Fruit fly (Drosophila melanogaster) whole organism, embryonic: ENCODE results near the gene htk.

ENCODE experiments used
- Atf6 ChIP-seq: fragments of 200-800 bp; sonication (Bioruptor generic); IDR thresholded peaks from 2 replicates; pipeline ENCODE4 v1.3.6; 2022; ENCODE audit warnings: missing biosample characterization, missing genetic modification characterization
- Bdp1 ChIP-seq: fragments of 200-800 bp; sonication (Bioruptor generic); optimal IDR thresholded peaks from 3 replicates; lab custom pipeline; 2016; ENCODE audit warnings: missing biosample characterization, missing genetic modification characterization
- Blimp-1 ChIP-seq: fragments of 200-800 bp; sonication (Bioruptor generic); optimal IDR thresholded peaks from 3 replicates; lab custom pipeline; 2018; ENCODE audit warnings: missing biosample characterization, missing genetic modification characterization, mild to moderate bottlenecking, moderate library complexity, missing genetic modification reagents
- BtbVII ChIP-seq: fragments of 200-800 bp; sonication (Bioruptor generic); optimal IDR thresholded peaks from 3 replicates; lab custom pipeline; 2017; ENCODE audit warnings: missing biosample characterization, mild to moderate bottlenecking, missing genetic modification characterization
- CG1024 ChIP-seq: fragments of 200-800 bp; sonication (Bioruptor generic); IDR thresholded peaks from 2 replicates; pipeline ENCODE4 v1.3.6; 2022; ENCODE audit warnings: missing biosample characterization, missing genetic modification characterization
- CG12071 ChIP-seq: fragments of 200-800 bp; sonication (Bioruptor generic); optimal IDR thresholded peaks from 3 replicates; lab custom pipeline; 2018; ENCODE audit warnings: missing biosample characterization, mild to moderate bottlenecking, missing genetic modification characterization
- CG12391 ChIP-seq: fragments of 200-800 bp; sonication (Bioruptor generic); optimal IDR thresholded peaks from 3 replicates; lab custom pipeline; 2018; ENCODE audit warnings: missing biosample characterization, mild to moderate bottlenecking, missing genetic modification characterization, moderate library complexity
- CG15514 ChIP-seq: fragments of 200-800 bp; sonication (Bioruptor generic); optimal IDR thresholded peaks from 3 replicates; lab custom pipeline; 2017; ENCODE audit warnings: missing biosample characterization, missing genetic modification characterization, mild to moderate bottlenecking, moderate library complexity, missing genetic modification reagents
- CG17359 ChIP-seq: fragments of 200-800 bp; sonication (Bioruptor generic); optimal IDR thresholded peaks from 3 replicates; lab custom pipeline; 2018; ENCODE audit warnings: missing biosample characterization, mild to moderate bottlenecking, missing genetic modification characterization, moderate library complexity
- CG17612 ChIP-seq: fragments of 200-800 bp; sonication (Bioruptor generic); IDR thresholded peaks from 2 replicates; pipeline ENCODE4 v1.3.6; 2022; ENCODE audit warnings: missing biosample characterization, missing genetic modification characterization
- CG17829 ChIP-seq: fragments of 200-800 bp; optimal IDR thresholded peaks from 2 replicates; lab custom pipeline; 2019; ENCODE audit warnings: missing biosample characterization, mild to moderate bottlenecking, missing genetic modification characterization, moderate library complexity
- CG18764 ChIP-seq: fragments of 200-800 bp; sonication (Bioruptor generic); optimal IDR thresholded peaks from 3 replicates; lab custom pipeline; 2016; ENCODE audit warnings: missing biosample characterization, missing genetic modification characterization
- CG2129 ChIP-seq: fragments of 200-800 bp; sonication (Bioruptor generic); IDR thresholded peaks from 2 replicates; pipeline ENCODE4 v1.3.6; 2022; ENCODE audit warnings: missing biosample characterization, missing genetic modification characterization; ENCODE audit not compliant: partially characterized antibody
- CG32532 ChIP-seq: fragments of 200-800 bp; sonication (Bioruptor generic); IDR thresholded peaks from 2 replicates; pipeline ENCODE4 v1.3.6; 2022; ENCODE audit warnings: missing biosample characterization, missing genetic modification characterization
- CG33213 ChIP-seq: fragments of 200-800 bp; sonication (Bioruptor generic); optimal IDR thresholded peaks from 3 replicates; lab custom pipeline; 2016; ENCODE audit warnings: missing biosample characterization, missing genetic modification characterization
- CG34422 ChIP-seq: fragments of 200-800 bp; sonication (Bioruptor generic); IDR thresholded peaks from 3 replicates; pipeline ENCODE4 v1.3.6; 2022; ENCODE audit warnings: missing biosample characterization, missing genetic modification characterization
- CG3995 ChIP-seq: fragments of 200-800 bp; sonication (Bioruptor generic); optimal IDR thresholded peaks from 3 replicates; lab custom pipeline; 2016; ENCODE audit warnings: missing biosample characterization, missing genetic modification characterization
- CG7372 ChIP-seq: fragments of 200-800 bp; sonication (Bioruptor generic); IDR thresholded peaks from 2 replicates; pipeline ENCODE4 v1.3.6; 2022; ENCODE audit warnings: missing biosample characterization, missing genetic modification characterization
- CG7556 ChIP-seq: fragments of 200-800 bp; sonication (Bioruptor generic); optimal IDR thresholded peaks from 2 replicates; lab custom pipeline; 2017; ENCODE audit warnings: missing biosample characterization, mild to moderate bottlenecking, missing genetic modification characterization
- CG7839 ChIP-seq: fragments of 200-800 bp; sonication (Bioruptor generic); optimal IDR thresholded peaks from 3 replicates; lab custom pipeline; 2018; ENCODE audit warnings: missing biosample characterization, mild to moderate bottlenecking, missing genetic modification characterization, moderate library complexity
- CG8089 ChIP-seq: fragments of 200-800 bp; sonication (Bioruptor generic); optimal IDR thresholded peaks from 3 replicates; lab custom pipeline; 2016; ENCODE audit warnings: missing biosample characterization, missing genetic modification characterization
- CG8290 ChIP-seq, 3 experiments: fragments of 200-800 bp; sonication (Bioruptor generic); optimal IDR thresholded peaks; 2 replicates each; lab custom pipeline; 2016 to 2019; ENCODE audit warnings: missing biosample characterization in 3 of 3, missing genetic modification characterization in 3 of 3, mild to moderate bottlenecking in 2 of 3, moderate library complexity in 1 of 3
- CG8478 ChIP-seq: fragments of >200 bp; optimal IDR thresholded peaks from 2 replicates; lab custom pipeline; 2018
- CG8765 ChIP-seq: fragments of 200-800 bp; sonication (Bioruptor generic); IDR thresholded peaks from 2 replicates; pipeline ENCODE4 v1.3.6; 2022; ENCODE audit warnings: missing biosample characterization, missing genetic modification characterization
- CG9437 ChIP-seq: fragments of 200-800 bp; sonication (Bioruptor generic); optimal IDR thresholded peaks from 2 replicates; lab custom pipeline; 2018; ENCODE audit warnings: missing biosample characterization, mild to moderate bottlenecking, missing genetic modification characterization
- Camta ChIP-seq: fragments of 200-800 bp; sonication (Bioruptor generic); optimal IDR thresholded peaks from 2 replicates; lab custom pipeline; 2016; ENCODE audit warnings: missing biosample characterization, missing genetic modification characterization
- E2f2 ChIP-seq: fragments of 200-800 bp; sonication (Bioruptor generic); IDR thresholded peaks from 2 replicates; pipeline ENCODE4 v1.3.6; 2022; ENCODE audit warnings: missing biosample characterization, missing genetic modification characterization
- Hey ChIP-seq: fragments of 200-800 bp; sonication (Bioruptor generic); optimal IDR thresholded peaks from 3 replicates; lab custom pipeline; 2018; ENCODE audit warnings: missing biosample characterization, mild to moderate bottlenecking, missing genetic modification characterization
- Hr51 ChIP-seq, 2 experiments: fragments of 200-800 bp; sonication (Bioruptor generic); optimal IDR thresholded peaks; 2 replicates in 1 of 2; 3 replicates in 1 of 2; lab custom pipeline; 2016 to 2018; ENCODE audit warnings: missing biosample characterization in 2 of 2, missing genetic modification characterization in 2 of 2, mild to moderate bottlenecking in 1 of 2, moderate library complexity in 1 of 2
- MBD-R2 ChIP-seq: fragments of 200-800 bp; sonication (Bioruptor generic); IDR thresholded peaks from 2 replicates; pipeline ENCODE4 v1.3.6; 2022; ENCODE audit warnings: missing biosample characterization, missing genetic modification characterization
- MTF-1 ChIP-seq: fragments of 200-800 bp; sonication (Bioruptor generic); optimal IDR thresholded peaks from 2 replicates; lab custom pipeline; 2018; ENCODE audit warnings: missing biosample characterization, mild to moderate bottlenecking, missing genetic modification characterization, borderline replicate concordance
- Myb ChIP-seq: fragments of 200-800 bp; sonication (Bioruptor generic); optimal IDR thresholded peaks from 2 replicates; lab custom pipeline; 2016; ENCODE audit warnings: missing biosample characterization, missing genetic modification characterization
- Nf-YC ChIP-seq: fragments of 200-800 bp; optimal IDR thresholded peaks from 3 replicates; lab custom pipeline; 2019; ENCODE audit warnings: missing biosample characterization, mild to moderate bottlenecking, missing genetic modification characterization, moderate library complexity
- Xbp1 ChIP-seq: fragments of 200-800 bp; sonication (Bioruptor generic); optimal IDR thresholded peaks from 3 replicates; lab custom pipeline; 2016; ENCODE audit warnings: missing biosample characterization, mild to moderate bottlenecking, missing genetic modification characterization
- bcd ChIP-seq: fragments of 200-800 bp; sonication (Bioruptor generic); optimal IDR thresholded peaks from 2 replicates; lab custom pipeline; 2017; ENCODE audit warnings: missing biosample characterization, mild to moderate bottlenecking, missing genetic modification characterization
- bsh ChIP-seq, 2 experiments: fragments of 200-800 bp; sonication (Bioruptor generic); optimal IDR thresholded peaks; 2 replicates each; lab custom pipeline; 2017 to 2018; ENCODE audit warnings: mild to moderate bottlenecking in 2 of 2, missing biosample characterization in 2 of 2, missing genetic modification characterization in 2 of 2, moderate library complexity in 1 of 2
- caup ChIP-seq: fragments of 200-800 bp; sonication (Bioruptor generic); optimal IDR thresholded peaks from 3 replicates; lab custom pipeline; 2017; ENCODE audit warnings: missing biosample characterization, mild to moderate bottlenecking, missing genetic modification characterization, moderate library complexity; ENCODE audit not compliant: severe bottlenecking
- crol ChIP-seq: fragments of 200-800 bp; sonication (Bioruptor generic); IDR thresholded peaks from 2 replicates; pipeline ENCODE4 v1.3.6; 2022; ENCODE audit warnings: missing biosample characterization, missing genetic modification characterization
- dysf ChIP-seq: fragments of 200-800 bp; sonication (Bioruptor generic); IDR thresholded peaks from 3 replicates; pipeline ENCODE4 v1.3.6; 2022; ENCODE audit warnings: missing biosample characterization, missing genetic modification characterization
- ftz-f1 ChIP-seq: fragments of 200-800 bp; sonication (Bioruptor generic); optimal IDR thresholded peaks from 2 replicates; lab custom pipeline; 2016; ENCODE audit warnings: missing biosample characterization, missing genetic modification characterization
- gfzf ChIP-seq: fragments of 200-800 bp; sonication (Bioruptor generic); optimal IDR thresholded peaks from 2 replicates; lab custom pipeline; 2016; ENCODE audit warnings: missing biosample characterization, mild to moderate bottlenecking, missing genetic modification characterization, moderate library complexity
- gro ChIP-seq: fragments of 200-800 bp; sonication (Bioruptor generic); optimal IDR thresholded peaks from 2 replicates; lab custom pipeline; 2016; ENCODE audit warnings: missing biosample characterization, missing genetic modification characterization
- nau ChIP-seq: fragments of 200-800 bp; sonication (Bioruptor generic); optimal IDR thresholded peaks from 3 replicates; lab custom pipeline; 2017; ENCODE audit warnings: missing biosample characterization, mild to moderate bottlenecking, missing genetic modification characterization, missing genetic modification reagents
- nerfin-1 ChIP-seq: fragments of 200-800 bp; sonication (Bioruptor generic); optimal IDR thresholded peaks from 3 replicates; lab custom pipeline; 2019; ENCODE audit warnings: missing biosample characterization, mild to moderate bottlenecking, missing genetic modification characterization, moderate library complexity
- repo ChIP-seq: fragments of 200-800 bp; sonication (Bioruptor generic); optimal IDR thresholded peaks from 2 replicates; lab custom pipeline; 2016; ENCODE audit warnings: missing biosample characterization, missing genetic modification characterization
- schlank ChIP-seq: fragments of 200-800 bp; sonication (Bioruptor generic); optimal IDR thresholded peaks from 2 replicates; lab custom pipeline; 2018; ENCODE audit warnings: missing biosample characterization, mild to moderate bottlenecking, missing genetic modification characterization
- sim ChIP-seq: fragments of 200-800 bp; sonication (Bioruptor generic); IDR thresholded peaks from 2 replicates; pipeline ENCODE4 v1.3.6; 2022; ENCODE audit warnings: missing biosample characterization, missing genetic modification characterization
- slou ChIP-seq: fragments of 200-800 bp; sonication (Bioruptor generic); optimal IDR thresholded peaks from 3 replicates; lab custom pipeline; 2016; ENCODE audit warnings: missing biosample characterization, missing genetic modification characterization
- ttk ChIP-seq: fragments of 200-800 bp; sonication (Bioruptor generic); IDR thresholded peaks from 2 replicates; pipeline ENCODE4 v2.1.2; 2022; ENCODE audit warnings: missing biosample characterization, missing genetic modification characterization
- unc-4 ChIP-seq: fragments of 200-800 bp; sonication (Bioruptor generic); IDR thresholded peaks from 2 replicates; pipeline ENCODE4 v1.3.6; 2022; ENCODE audit warnings: missing biosample characterization, missing genetic modification characterization; ENCODE audit not compliant: partially characterized antibody
- z ChIP-seq: fragments of 200-800 bp; sonication (Bioruptor generic); IDR thresholded peaks from 3 replicates; pipeline ENCODE4 v1.3.6; 2022; ENCODE audit warnings: missing biosample characterization, missing genetic modification characterization

htk gene

DNA sequence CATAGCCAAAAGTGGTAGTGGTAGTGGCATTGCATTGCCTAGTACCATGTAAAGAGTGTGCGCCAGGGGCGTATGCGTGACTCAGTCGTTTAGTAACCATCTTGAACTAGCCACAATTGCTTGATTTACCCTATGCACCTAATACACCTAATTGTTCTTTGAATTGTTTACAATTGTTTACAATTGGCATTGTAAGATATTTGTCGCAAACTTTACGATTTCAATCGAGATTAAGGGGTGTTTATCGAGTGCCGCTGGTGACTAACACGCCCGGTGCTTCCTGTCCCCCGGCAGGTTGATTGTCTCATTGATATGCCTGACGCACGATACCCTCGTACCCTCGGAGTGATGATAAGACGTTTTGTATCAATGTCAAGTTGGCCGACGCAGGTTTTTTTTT is 6.4 kb upstream of the htk start (continued):
- TF ChIP-seq CG8765 (no peak), CG8290 (GFP tag; optimal IDR thresholded peaks at IDR 0.05; lab: Kevin White, UChicago) (no peak), CG8290 (tag; optimal IDR thresholded peaks at IDR 0.05; lab: Kevin White, UChicago) (peak in 1 of 2 experiments; percentile 77), CG17829 (peak; percentile 43), sim (no peak), ttk (GFP tag; lab: Robert Waterston, UW) (0 out of 2 replicates have a peak, but pooled peaks have one; percentile 22), CG7839 (tag; lab: Kevin White, UChicago) (peak; percentile 60), CG33213 (GFP tag; lab: Kevin White, UChicago) (no peak), E2f2 (GFP tag; lab: Robert Waterston, UW) (peak; percentile 48; the same call in 1 of the 2 replicates), unc-4 (GFP tag; lab: Robert Waterston, UW) (no peak), CG8478 (lab: Kevin White, UChicago) (no peak), CG15514 (no peak), BtbVII (GFP tag; lab: Kevin White, UChicago) (no peak), Nf-YC (peak; percentile 27), CG3995 (GFP tag; lab: Kevin White, UChicago) (no peak), crol (GFP tag; lab: Robert Waterston, UW) (no peak), MBD-R2 (no peak), Bdp1 (GFP tag; lab: Kevin White, UChicago) (peak; percentile 17), CG12071 (GFP tag; lab: Kevin White, UChicago) (no peak), CG2129 (GFP tag; lab: Robert Waterston, UW) (no peak), nau (GFP tag; lab: Kevin White, UChicago) (no peak), Hr51 (GFP tag; optimal IDR thresholded peaks at IDR 0.05; lab: Kevin White, UChicago) (peak in 1 of 2 experiments; percentile 75), CG17359 (tag; lab: Kevin White, UChicago) (no peak), CG8089 (GFP tag; lab: Kevin White, UChicago) (no peak), Atf6 (GFP tag; lab: Robert Waterston, UW) (no peak), Hey (tag; lab: Kevin White, UChicago) (no peak), ftz-f1 (GFP tag; lab: Kevin White, UChicago) (no peak), CG32532 (GFP tag; lab: Robert Waterston, UW) (peak; percentile 43; the same call in 1 of the 2 replicates), slou (GFP tag; lab: Kevin White, UChicago) (no peak), CG7372 (GFP tag; lab: Robert Waterston, UW) (no peak), bcd (GFP tag; lab: Kevin White, UChicago) (no peak), gfzf (GFP tag; lab: Kevin White, UChicago) (no peak), CG7556 (GFP tag; lab: Kevin White, UChicago) (peak; percentile 12), Camta (GFP tag; lab: Kevin White, UChicago) (peak; percentile 22), CG12391 (peak; percentile 45), CG9437 (GFP tag; lab: Kevin White, UChicago) (peak; percentile 49), MTF-1 (GFP tag; lab: Kevin White, UChicago) (no peak), CG18764 (no peak), CG1024 (GFP tag; lab: Robert Waterston, UW) (no peak), Xbp1 (GFP tag; lab: Kevin White, UChicago) (peak; percentile 58), dysf (GFP tag; lab: Robert Waterston, UW) (peak; percentile 77), nerfin-1 (tag; lab: Kevin White, UChicago) (peak; percentile 18), schlank (tag; lab: Kevin White, UChicago) (peak; percentile 3), repo (GFP tag; lab: Kevin White, UChicago) (no peak), CG17612 (no peak), z (GFP tag; lab: Robert Waterston, UW) (no peak), Myb (peak; percentile 15), bsh (GFP tag; optimal IDR thresholded peaks at IDR 0.05; lab: Kevin White, UChicago) (peak in 1 of 2 experiments; percentile 42), Blimp-1 (no peak), caup (GFP tag; lab: Kevin White, UChicago) (no peak), CG34422 (GFP tag; lab: Robert Waterston, UW) (peak; percentile 90), gro (GFP tag; lab: Kevin White, UChicago) (no peak)
